Worm (Caenorhabditis elegans): ENCODE data around the gene C28A5.6.

Gene C28A5.6

DNA sequence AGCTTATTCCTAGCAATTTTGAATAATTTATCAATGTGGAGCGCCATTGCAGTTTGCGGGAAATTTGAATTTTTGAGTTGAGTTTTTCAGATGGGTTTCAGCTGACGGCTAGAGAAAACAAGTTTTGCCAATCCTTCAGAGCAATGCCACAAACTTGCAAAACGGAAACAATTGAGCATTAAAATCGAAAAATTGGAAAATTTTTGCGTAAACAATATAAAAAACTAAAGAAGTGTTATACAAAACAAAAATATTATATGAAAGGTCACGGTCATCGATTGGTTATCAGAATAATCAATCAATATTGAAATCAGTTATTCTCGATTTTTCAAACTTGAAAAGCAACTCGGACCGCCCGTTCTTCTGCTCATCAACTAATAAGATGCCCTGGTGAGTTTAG, 28.2 kb downstream of the C28A5.6 start, which contains the start of gene R07E5.15:
Gene R07E5.15, plus strand, starts transcription at position 301 of the 400 bp plus-strand sequence.
- TF ChIP-seq ZK546.5 (tag; optimal IDR thresholded peaks at IDR 0.05) (no peak), mml-1 (tag; optimal IDR thresholded peaks at IDR 0.05) (no peak), nhr-11 (tag; optimal IDR thresholded peaks at IDR 0.05) (no peak), nhr-76 (tag; optimal IDR thresholded peaks at IDR 0.05) (no peak), pha-4 (tag; optimal IDR thresholded peaks at IDR 0.05) (no peak), nhr-67 (tag; optimal IDR thresholded peaks at IDR 0.05) (no peak), fkh-2 (tag; optimal IDR thresholded peaks at IDR 0.05) (no peak), ceh-9 (tag; optimal IDR thresholded peaks at IDR 0.05) (no peak), fkh-10 (GFP tag; optimal IDR thresholded peaks at IDR 0.05) (no peak), zag-1 (tag; optimal IDR thresholded peaks at IDR 0.05) (no peak), eor-1 (tag; optimal IDR thresholded peaks at IDR 0.05) (no peak), lsy-12 (tag; optimal IDR thresholded peaks at IDR 0.05) (no peak), ceh-16 (tag; optimal IDR thresholded peaks at IDR 0.05) (no peak), ceh-28 (tag; optimal IDR thresholded peaks at IDR 0.05) (no peak), lin-39 (tag; optimal IDR thresholded peaks at IDR 0.05) (no peak), nfya-1 (tag; optimal IDR thresholded peaks at IDR 0.05; ENCODE audit: insufficient read depth) (no peak)

DNA sequence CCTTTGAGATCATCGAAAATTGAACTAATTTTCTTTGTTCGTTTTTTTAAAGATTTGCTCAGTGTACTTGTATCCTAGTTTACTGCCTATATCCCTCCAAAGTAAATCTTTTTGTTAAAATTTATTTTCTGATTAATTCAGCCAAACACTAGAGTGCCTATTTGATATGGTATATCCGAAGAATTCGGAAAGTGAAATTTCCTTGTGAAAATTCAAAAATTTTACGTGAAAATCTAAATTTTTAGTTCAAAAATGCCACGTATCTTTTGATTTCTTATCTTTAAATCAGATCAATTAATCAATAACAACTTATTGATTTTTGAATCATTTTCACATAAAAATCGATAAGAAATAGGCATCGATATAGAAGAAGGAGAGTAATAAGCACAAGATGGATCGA, 30.8 kb downstream of the C28A5.6 start, which contains the start of gene R07E5.6:
Gene R07E5.6, plus strand, starts transcription at position 301 of the 400 bp plus-strand sequence.
- TF ChIP-seq ztf-4 (tag; optimal IDR thresholded peaks at IDR 0.05): no peak
- TF ChIP-seq ceh-28 (tag; optimal IDR thresholded peaks at IDR 0.05): peak; percentile 41

ce11 chrIII:4397115-4397514, 32.2 kb downstream of the C28A5.6 start, which contains the start of gene R07E5.5:
Gene R07E5.5, plus strand, starts transcription at chrIII:4397415.
- no peak for TF ChIP-seq mdl-1 (tag; optimal IDR thresholded peaks at IDR 0.05)

DNA sequence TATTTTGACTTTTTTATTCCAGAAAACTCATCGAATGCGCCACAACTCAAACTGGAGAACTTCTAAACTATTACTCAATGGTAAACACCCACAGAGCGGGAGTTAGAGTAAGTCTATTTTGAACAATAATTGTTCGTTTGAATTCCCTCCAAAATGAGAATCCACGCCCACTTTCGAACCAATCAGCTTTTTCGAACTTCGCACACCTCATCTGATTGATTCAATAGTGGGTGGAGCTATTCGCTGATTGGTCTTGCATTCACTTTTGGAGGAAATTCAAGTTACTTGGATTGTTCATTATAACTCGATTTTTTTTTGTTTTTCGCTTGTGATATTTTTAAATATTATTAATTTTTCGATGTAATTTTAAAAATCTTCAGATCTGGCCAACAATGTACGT, 33.4 kb downstream of the C28A5.6 start:
- TF ChIP-seq nfya-1 (tag; optimal IDR thresholded peaks at IDR 0.05; ENCODE audit: insufficient read depth): peak; percentile 96
- TF ChIP-seq tbx-2 (tag; optimal IDR thresholded peaks at IDR 0.05): no peak

DNA sequence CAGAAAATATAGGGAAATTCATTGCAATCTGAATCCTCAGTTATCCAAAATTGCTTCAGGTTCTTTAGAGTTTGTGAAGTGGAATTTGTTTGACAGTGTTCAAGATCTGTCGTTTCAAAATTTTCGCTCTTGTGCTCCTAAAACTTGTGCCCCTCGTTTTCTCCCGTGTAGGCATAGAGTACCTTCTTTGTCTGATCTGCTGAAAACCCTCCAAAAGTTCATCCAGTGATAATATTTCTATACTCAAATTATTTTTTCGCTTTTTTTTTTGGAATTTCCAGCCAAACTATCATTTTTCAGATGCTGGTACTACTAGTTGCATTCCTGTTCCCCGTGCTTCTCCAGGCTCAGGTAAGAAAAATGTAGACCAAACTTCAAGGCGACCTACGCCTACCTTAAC, 34.8 kb downstream of the C28A5.6 start, which contains the start of gene R07E5.4:
Gene R07E5.4, plus strand, starts transcription at position 301 of the 400 bp plus-strand sequence.
- no peak for TF ChIP-seq lin-39 (tag; optimal IDR thresholded peaks at IDR 0.05)
- no peak for TF ChIP-seq elt-1 (tag; optimal IDR thresholded peaks at IDR 0.05)
- no peak for TF ChIP-seq ceh-28 (tag; optimal IDR thresholded peaks at IDR 0.05)
- no peak for TF ChIP-seq zag-1 (tag; optimal IDR thresholded peaks at IDR 0.05)
- TF ChIP-seq lin-15B (tag; optimal IDR thresholded peaks at IDR 0.05): no peak
- TF ChIP-seq ceh-16 (tag; optimal IDR thresholded peaks at IDR 0.05): no peak
- no peak for TF ChIP-seq ceh-82 (tag; optimal IDR thresholded peaks at IDR 0.05)
- no peak for TF ChIP-seq sea-2 (GFP tag; optimal IDR thresholded peaks at IDR 0.05)
- no peak for TF ChIP-seq hmg-11 (tag; optimal IDR thresholded peaks at IDR 0.05)
- no peak for TF ChIP-seq ztf-4 (tag; optimal IDR thresholded peaks at IDR 0.05)
- TF ChIP-seq unc-62 (GFP tag; optimal IDR thresholded peaks at IDR 0.05): no peak
- no peak for TF ChIP-seq tbx-2 (tag; optimal IDR thresholded peaks at IDR 0.05)
- TF ChIP-seq nhr-11 (tag; optimal IDR thresholded peaks at IDR 0.05): no peak
- TF ChIP-seq ama-1 (optimal IDR thresholded peaks at IDR 0.05): no peak

DNA sequence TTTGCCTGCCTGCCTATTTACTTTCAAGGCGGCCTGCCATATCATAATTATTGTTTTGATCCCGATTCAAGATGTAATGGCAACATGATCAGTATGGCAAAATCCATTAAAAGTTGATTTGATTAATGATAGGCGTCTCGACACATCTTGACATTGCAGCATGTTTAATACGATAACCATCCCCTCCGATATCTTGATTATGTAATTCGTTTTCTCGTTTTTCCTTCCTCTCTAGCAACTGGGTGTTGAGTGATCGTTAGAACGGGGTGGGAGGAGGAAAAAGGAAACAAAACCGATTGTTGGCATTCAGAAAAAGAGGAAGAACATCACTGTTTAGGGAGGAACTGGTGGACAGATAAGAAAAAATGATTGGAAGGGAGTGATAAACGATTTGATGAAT, 37.4 kb downstream of the C28A5.6 start:
- TF ChIP-seq elt-1 (tag; optimal IDR thresholded peaks at IDR 0.05) (peak; percentile 67), nhr-23 (tag; optimal IDR thresholded peaks at IDR 0.05) (no peak), egl-5 (tag; optimal IDR thresholded peaks at IDR 0.05) (no peak)

DNA sequence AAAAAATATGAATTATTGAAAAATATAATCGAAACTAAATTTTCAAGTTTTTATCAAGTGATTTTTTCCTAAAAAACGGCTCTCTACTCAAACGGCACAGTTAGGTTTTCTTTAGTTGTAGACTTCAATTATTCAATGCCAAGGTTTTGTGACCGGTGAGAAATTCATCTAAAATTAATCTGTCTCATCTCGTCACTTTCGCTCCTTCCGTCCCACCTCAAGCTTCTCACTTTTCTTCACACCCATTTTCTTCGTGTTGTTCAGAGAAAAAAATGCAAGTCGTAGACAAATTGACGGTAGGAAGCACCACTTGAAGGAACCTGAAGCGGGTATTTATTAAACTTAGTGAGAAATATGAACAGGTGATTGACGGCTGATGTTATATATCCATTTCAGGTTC, 38.0 kb downstream of the C28A5.6 start:
- TF ChIP-seq ceh-9 (tag; optimal IDR thresholded peaks at IDR 0.05) (no peak), egl-27 (tag; optimal IDR thresholded peaks at IDR 0.05) (no peak), aly-2 (tag; optimal IDR thresholded peaks at IDR 0.05) (no peak), nhr-67 (tag; optimal IDR thresholded peaks at IDR 0.05) (no peak), nhr-25 (tag; optimal IDR thresholded peaks at IDR 0.05) (peak; percentile 48), nhr-77 (tag; optimal IDR thresholded peaks at IDR 0.05) (no peak), zag-1 (tag; optimal IDR thresholded peaks at IDR 0.05) (no peak), mdl-1 (tag; optimal IDR thresholded peaks at IDR 0.05) (no peak)
